Fruit fly (Drosophila melanogaster) whole organism, pupa: Measurements from ENCODE around the gene CIA30.

Experiments used
- CG14655 ChIP-seq: fragments of 200-800 bp; sonication (Bioruptor generic); optimal IDR thresholded peaks from 3 replicates; lab custom pipeline; 2017; ENCODE audit warnings: mild to moderate bottlenecking, missing biosample characterization, missing genetic modification reagents, missing genetic modification characterization
- CG34367 ChIP-seq: fragments of 200-800 bp; sonication (Bioruptor generic); optimal IDR thresholded peaks from 2 replicates; lab custom pipeline; 2018; ENCODE audit warnings: missing biosample characterization, mild to moderate bottlenecking, missing genetic modification characterization
- CG9948 ChIP-seq: fragments of 200-800 bp; sonication (Bioruptor generic); optimal IDR thresholded peaks from 2 replicates; lab custom pipeline; 2018; ENCODE audit warnings: missing biosample characterization, mild to moderate bottlenecking, missing genetic modification characterization, moderate library complexity
- EcR ChIP-seq: fragments of 200-800 bp; sonication (Bioruptor generic); optimal IDR thresholded peaks from 3 replicates; lab custom pipeline; 2019; ENCODE audit warnings: missing biosample characterization, missing genetic modification characterization, mild to moderate bottlenecking, moderate library complexity, missing genetic modification reagents
- Pif1B ChIP-seq: fragments of 200-800 bp; sonication (Bioruptor generic); optimal IDR thresholded peaks from 3 replicates; lab custom pipeline; 2016; ENCODE audit warnings: missing biosample characterization, missing genetic modification characterization
- gl ChIP-seq: fragments of 200-800 bp; sonication (Bioruptor generic); optimal IDR thresholded peaks from 2 replicates; lab custom pipeline; 2018; ENCODE audit warnings: missing biosample characterization, mild to moderate bottlenecking, missing genetic modification characterization

- TF ChIP-seq CG34367 (no peak), CG14655 (GFP tag; lab: Kevin White, UChicago) (peak; percentile 29), EcR (no peak), Pif1B (GFP tag; lab: Kevin White, UChicago) (no peak), gl (tag; lab: Kevin White, UChicago) (no peak), CG9948 (tag; lab: Kevin White, UChicago) (no peak)
These were observed 27.0 kb downstream of the CIA30 start for dm6 chr3R:29763804-29764203.
